Worm (Caenorhabditis elegans) whole organism, L1 larva: ENCODE data around the gene ugt-48.

ENCODE experiments used
- C34B4.2 ChIP-seq: sonication (generic microtip); optimal IDR thresholded peaks from 2 replicates; lab custom pipeline; 2017; ENCODE audit warnings: mild to moderate bottlenecking, missing genetic modification characterization, missing compliant biosample characterization
- aly-2 ChIP-seq: fragments of 150-350 bp; optimal IDR thresholded peaks from 2 replicates; lab custom pipeline; 2014; ENCODE audit warnings: missing biosample characterization, missing genetic modification characterization
- ama-1 ChIP-seq: fragments of 150-350 bp; optimal IDR thresholded peaks from 2 replicates; lab custom pipeline; 2014
- blmp-1 ChIP-seq: fragments of 150-350 bp; optimal IDR thresholded peaks from 2 replicates; lab custom pipeline; 2014; ENCODE audit warnings: missing biosample characterization, missing genetic modification characterization
- ceh-82 ChIP-seq, 3 experiments: fragments of 150-350 bp in 1 of 3; sonication (generic microtip) in 2 of 3; optimal IDR thresholded peaks; 2 replicates each; lab custom pipeline; 2014 to 2017; ENCODE audit warnings: missing biosample characterization in 3 of 3, missing genetic modification characterization in 3 of 3
- dpl-1 ChIP-seq, 3 experiments: fragments of 150-350 bp in 2 of 3; sonication (generic microtip) in 1 of 3; optimal IDR thresholded peaks; 2 replicates each; lab custom pipeline; 2014 to 2017; ENCODE audit warnings: missing biosample characterization in 3 of 3, missing genetic modification characterization in 3 of 3, missing genetic modification reagents in 3 of 3
- efl-1 ChIP-seq, 4 experiments: fragments of 150-350 bp; optimal IDR thresholded peaks in 3 of 4; peaks in 1 of 4; 1 replicate in 1 of 4; 2 replicates in 3 of 4; lab custom pipeline; 2014; ENCODE audit warnings: missing biosample characterization in 2 of 4, missing genetic modification characterization in 2 of 4, missing genetic modification reagents in 2 of 4
- fkh-10 ChIP-seq: sonication (generic microtip); optimal IDR thresholded peaks from 2 replicates; lab custom pipeline; 2017; ENCODE audit warnings: missing biosample characterization, missing genetic modification reagents, missing genetic modification characterization
- fkh-4 ChIP-seq: sonication (generic microtip); optimal IDR thresholded peaks from 2 replicates; lab custom pipeline; 2016; ENCODE audit warnings: missing compliant biosample characterization, missing genetic modification characterization, borderline replicate concordance
- fkh-8 ChIP-seq: sonication (generic microtip); optimal IDR thresholded peaks from 2 replicates; lab custom pipeline; 2016; ENCODE audit warnings: mild to moderate bottlenecking, missing genetic modification characterization, missing compliant biosample characterization
- grh-1 ChIP-seq: fragments of 200-800 bp; sonication (Bioruptor generic); IDR thresholded peaks from 2 replicates; pipeline ENCODE4 v1.3.6; 2022; ENCODE audit warnings: missing genetic modification reagents, missing genetic modification characterization, missing compliant biosample characterization
- hlh-17 ChIP-seq: fragments of 200-800 bp; sonication (Bioruptor generic); optimal IDR thresholded peaks from 2 replicates; lab custom pipeline; 2018; ENCODE audit warnings: missing genetic modification characterization, mild to moderate bottlenecking, missing compliant biosample characterization, moderate library complexity, borderline replicate concordance
- hpl-2 ChIP-seq: fragments of 150-350 bp; optimal IDR thresholded peaks from 2 replicates; lab custom pipeline; 2014; ENCODE audit warnings: missing biosample characterization, missing genetic modification reagents, missing genetic modification characterization
- irx-1 ChIP-seq: sonication (generic microtip); optimal IDR thresholded peaks from 2 replicates; lab custom pipeline; 2016; ENCODE audit warnings: missing genetic modification characterization, missing compliant biosample characterization
- isw-1 ChIP-seq: fragments of 200-800 bp; sonication (Bioruptor generic); IDR thresholded peaks from 2 replicates; pipeline ENCODE4 v1.3.6; 2022; ENCODE audit warnings: missing genetic modification characterization, missing compliant biosample characterization
- lin-14 ChIP-seq: fragments of 200-800 bp; sonication (Bioruptor generic); optimal IDR thresholded peaks from 2 replicates; lab custom pipeline; 2018; ENCODE audit warnings: mild to moderate bottlenecking, missing genetic modification characterization, moderate library complexity, missing compliant biosample characterization
- lin-15B ChIP-seq: fragments of 150-350 bp; sonication (generic microtip); optimal IDR thresholded peaks from 3 replicates; lab custom pipeline; 2014; ENCODE audit warnings: missing biosample characterization, missing genetic modification characterization
- lin-39 ChIP-seq: fragments of 150-350 bp; optimal IDR thresholded peaks from 2 replicates; lab custom pipeline; 2014; ENCODE audit warnings: missing biosample characterization, missing genetic modification reagents, missing genetic modification characterization
- lir-3 ChIP-seq: sonication (generic microtip); optimal IDR thresholded peaks from 2 replicates; lab custom pipeline; 2016; ENCODE audit warnings: mild to moderate bottlenecking, missing genetic modification characterization, moderate library complexity, missing compliant biosample characterization; ENCODE audit not compliant: poor library complexity
- mdl-1 ChIP-seq, 2 experiments: fragments of 150-350 bp; optimal IDR thresholded peaks; 2 replicates each; lab custom pipeline; 2014 to 2017; ENCODE audit warnings: missing biosample characterization in 2 of 2, missing genetic modification characterization in 2 of 2, inconsistent platforms in 1 of 2
- mep-1 ChIP-seq: fragments of 150-350 bp; optimal IDR thresholded peaks from 2 replicates; lab custom pipeline; 2014; ENCODE audit warnings: missing biosample characterization, missing genetic modification characterization
- nhr-19 ChIP-seq: fragments of 200-800 bp; sonication (Bioruptor generic); conservative IDR thresholded peaks from 2 replicates; pipeline ENCODE4 v1.3.6; 2022; ENCODE audit warnings: missing genetic modification characterization, missing compliant biosample characterization
- nhr-28 ChIP-seq: fragments of 150-350 bp; optimal IDR thresholded peaks from 2 replicates; lab custom pipeline; 2014; ENCODE audit warnings: missing biosample characterization, missing genetic modification characterization
- nhr-47 ChIP-seq: sonication (generic microtip); optimal IDR thresholded peaks from 2 replicates; lab custom pipeline; 2016; ENCODE audit warnings: mild to moderate bottlenecking, missing genetic modification characterization, moderate library complexity, missing compliant biosample characterization
- nhr-76 ChIP-seq: sonication (generic microtip); optimal IDR thresholded peaks from 2 replicates; lab custom pipeline; 2017; ENCODE audit warnings: missing biosample characterization, missing genetic modification characterization
- nhr-77 ChIP-seq: fragments of 150-350 bp; optimal IDR thresholded peaks from 2 replicates; lab custom pipeline; 2014; ENCODE audit warnings: missing biosample characterization, missing genetic modification characterization
- nhr-85 ChIP-seq: sonication (generic microtip); peaks from one replicate; lab custom pipeline; 2016; ENCODE audit warnings: missing genetic modification characterization, inconsistent platforms, missing compliant biosample characterization
- pag-3 ChIP-seq: sonication (generic microtip); optimal IDR thresholded peaks from 2 replicates; lab custom pipeline; 2017; ENCODE audit warnings: missing genetic modification characterization, mild to moderate bottlenecking, missing compliant biosample characterization, antibody characterized with exemption, borderline replicate concordance; ENCODE audit not compliant: insufficient read depth
- pax-3 ChIP-seq: fragments of 200-800 bp; sonication (Bioruptor generic); optimal IDR thresholded peaks from 2 replicates; lab custom pipeline; 2018; ENCODE audit warnings: mild to moderate bottlenecking, missing genetic modification characterization, moderate library complexity, missing compliant biosample characterization
- pqm-1 ChIP-seq: sonication (generic microtip); optimal IDR thresholded peaks from 3 replicates; lab custom pipeline; 2017; ENCODE audit warnings: missing biosample characterization, missing genetic modification characterization
- snpc-4 ChIP-seq: fragments of 150-350 bp; optimal IDR thresholded peaks from 2 replicates; lab custom pipeline; 2014; ENCODE audit warnings: missing biosample characterization, missing genetic modification characterization
- snu-23 ChIP-seq: sonication (generic microtip); optimal IDR thresholded peaks from 2 replicates; lab custom pipeline; 2016; ENCODE audit warnings: missing genetic modification characterization, missing compliant biosample characterization
- sup-37 ChIP-seq: fragments of 200-800 bp; sonication (Bioruptor generic); optimal IDR thresholded peaks from 2 replicates; lab custom pipeline; 2018; ENCODE audit warnings: mild to moderate bottlenecking, missing genetic modification characterization, missing compliant biosample characterization
- tbx-2 ChIP-seq: sonication (generic microtip); optimal IDR thresholded peaks from 2 replicates; lab custom pipeline; 2016; ENCODE audit warnings: missing genetic modification characterization, missing compliant biosample characterization
- unc-130 ChIP-seq: fragments of 150-350 bp; optimal IDR thresholded peaks from 2 replicates; lab custom pipeline; 2017; ENCODE audit warnings: missing biosample characterization, missing genetic modification characterization, inconsistent platforms
- xbp-1 ChIP-seq: sonication (generic microtip); optimal IDR thresholded peaks from 2 replicates; lab custom pipeline; 2016; ENCODE audit warnings: missing genetic modification characterization, missing compliant biosample characterization
- ztf-11 ChIP-seq, 2 experiments: sonication (generic microtip); optimal IDR thresholded peaks; 2 replicates each; lab custom pipeline; 2016 to 2017; ENCODE audit warnings: missing genetic modification characterization in 2 of 2, missing biosample characterization in 1 of 2, missing compliant biosample characterization in 1 of 2
- ztf-4 ChIP-seq: fragments of 150-350 bp; optimal IDR thresholded peaks from 2 replicates; lab custom pipeline; 2014; ENCODE audit warnings: missing biosample characterization, missing genetic modification characterization

The ugt-48 gene

ce11 chrV:5536240-5536811 lies 11.5 kb downstream of the ugt-48 start, which contains the start of the genes cox-16 and syp-2 (continued):
- no peak for TF ChIP-seq ztf-4
- TF ChIP-seq nhr-85 (tag; lab: Kevin White, UChicago), result no peak
- TF ChIP-seq fkh-4 (tag; lab: Kevin White, UChicago), result no peak
- peak; percentile 21 for TF ChIP-seq unc-130 (tag; lab: Kevin White, UChicago)
- peak; percentile 35 for TF ChIP-seq snu-23
- TF ChIP-seq ceh-82 (tag; optimal IDR thresholded peaks at IDR 0.05; lab: Kevin White, UChicago), result peak in 2 of 3 experiments; percentile 3 to 11
- no peak for TF ChIP-seq tbx-2
- no peak for TF ChIP-seq nhr-28 (tag; lab: Kevin White, UChicago)
- TF ChIP-seq nhr-76, result no peak
- TF ChIP-seq pqm-1 (tag; lab: Kevin White, UChicago), result no peak
- TF ChIP-seq isw-1 (GFP tag; lab: Robert Waterston, UW), result no peak
- peak in 2 of 3 experiments; percentile 20 to 54 for TF ChIP-seq dpl-1 (GFP tag; optimal IDR thresholded peaks at IDR 0.05; lab: Kevin White, UChicago)
- TF ChIP-seq pax-3 (tag; lab: Kevin White, UChicago), result no peak
- no peak for TF ChIP-seq lir-3 (tag; lab: Kevin White, UChicago)
- no peak for TF ChIP-seq irx-1 (tag; lab: Kevin White, UChicago)
- TF ChIP-seq hpl-2 (GFP tag; lab: Kevin White, UChicago), result no peak
- no peak for TF ChIP-seq mdl-1 (tag; optimal IDR thresholded peaks at IDR 0.05; lab: Kevin White, UChicago)
- no peak for TF ChIP-seq sup-37 (GFP tag; lab: Kevin White, UChicago)
- TF ChIP-seq fkh-10 (GFP tag; lab: Kevin White, UChicago), result no peak
- TF ChIP-seq fkh-8 (tag; lab: Kevin White, UChicago), result no peak
- TF ChIP-seq aly-2 (tag; lab: Kevin White, UChicago), result no peak
- peak; percentile 33 to 45 for TF ChIP-seq efl-1 (optimal IDR thresholded peaks at IDR 0.05; lab: Kevin White, UChicago)
- TF ChIP-seq efl-1 (GFP tag; optimal IDR thresholded peaks at IDR 0.05 in 1 of 2; lab: Kevin White, UChicago), result peak; percentile 35 to 86
- TF ChIP-seq nhr-47, result no peak
- no peak for TF ChIP-seq ztf-11 (tag; optimal IDR thresholded peaks at IDR 0.05; lab: Kevin White, UChicago)
- TF ChIP-seq blmp-1, result peak; percentile 12
- no peak for TF ChIP-seq nhr-77
- no peak for TF ChIP-seq lin-15B (tag; lab: Kevin White, UChicago)

- TF ChIP-seq efl-1 (optimal IDR thresholded peaks at IDR 0.05; lab: Kevin White, UChicago) (no peak), efl-1 (GFP tag; optimal IDR thresholded peaks at IDR 0.05 in 1 of 2; lab: Kevin White, UChicago) (peak in 1 of 2 experiments; percentile 68), nhr-19 (GFP tag; lab: Robert Waterston, UW) (no peak)
Measured at ce11 chrV:5535774-5536173, 12.1 kb downstream of the ugt-48 start, which contains the start of gene C24G6.8. Gene C24G6.8 (minus strand): TSS chrV:5535874.

- no peak for TF ChIP-seq fkh-4 (tag; lab: Kevin White, UChicago)
- no peak for TF ChIP-seq mep-1
- no peak for TF ChIP-seq nhr-19 (GFP tag; lab: Robert Waterston, UW)
- TF ChIP-seq, all 84 proteins: peak for 0
Measured at ce11 chrV:5533755-5534154, 14.1 kb downstream of the ugt-48 start, which contains the start of gene grl-1. Gene grl-1 (minus strand): TSS chrV:5533855.

ce11 chrV:5527694-5528093 lies 20.2 kb downstream of the ugt-48 start:
- TF ChIP-seq lin-14 (GFP tag; lab: Kevin White, UChicago), result no peak

- TF ChIP-seq pag-3 (tag; lab: Kevin White, UChicago) (no peak), xbp-1 (no peak), irx-1 (tag; lab: Kevin White, UChicago) (no peak), lin-39 (no peak), ama-1 (lab: Kevin White, UChicago) (no peak), nhr-85 (tag; lab: Kevin White, UChicago) (no peak), blmp-1 (no peak), snpc-4 (tag; lab: Kevin White, UChicago) (no peak), ztf-11 (tag; optimal IDR thresholded peaks at IDR 0.05; lab: Kevin White, UChicago) (no peak), hlh-17 (GFP tag; lab: Kevin White, UChicago) (no peak), C34B4.2 (tag; lab: Kevin White, UChicago) (no peak), ceh-82 (tag; optimal IDR thresholded peaks at IDR 0.05; lab: Kevin White, UChicago) (no peak), grh-1 (GFP tag; lab: Robert Waterston, UW) (no peak)
Measured at ce11 chrV:5525208-5525607, 22.7 kb downstream of the ugt-48 start.
